Worm (Caenorhabditis elegans): ENCODE results near the gene C09F5.3.

Gene C09F5.3

ce11 chrIII:626091-626490 lies 39.0 kb downstream of the C09F5.3 start:
- no peak for TF ChIP-seq klf-2 (GFP tag; conservative IDR thresholded peaks at IDR 0.05)
- TF ChIP-seq ztf-23 (GFP tag; IDR thresholded peaks at IDR 0.05) = no peak

ce11 chrIII:623754-624153 lies 41.3 kb downstream of the C09F5.3 start:
- no peak for TF ChIP-seq tab-1 (GFP tag; IDR thresholded peaks at IDR 0.05)
- TF ChIP-seq ztf-29 (GFP tag; IDR thresholded peaks at IDR 0.05) = no peak
- no peak for TF ChIP-seq klf-2 (GFP tag; conservative IDR thresholded peaks at IDR 0.05)
- TF ChIP-seq cog-1 (tag; optimal IDR thresholded peaks at IDR 0.05) = peak; percentile 91
- TF ChIP-seq ztf-23 (GFP tag; IDR thresholded peaks at IDR 0.05) = peak; percentile 45; the same call in 1 of the 2 replicates
- TF ChIP-seq T22C8.4 (GFP tag; IDR thresholded peaks at IDR 0.05) = no peak
- no peak for TF ChIP-seq ref-1 (GFP tag; conservative IDR thresholded peaks at IDR 0.05)
- TF ChIP-seq med-1 (GFP tag; optimal IDR thresholded peaks at IDR 0.05; ENCODE audit: insufficient read depth) = no peak
- peak; percentile 65; the same call in 1 of the 2 replicates for TF ChIP-seq flt-1 (GFP tag; IDR thresholded peaks at IDR 0.05)

- TF ChIP-seq flt-1 (GFP tag; IDR thresholded peaks at IDR 0.05) (no peak), ref-1 (GFP tag; conservative IDR thresholded peaks at IDR 0.05) (no peak), ztf-29 (GFP tag; IDR thresholded peaks at IDR 0.05) (no peak), cog-1 (tag; optimal IDR thresholded peaks at IDR 0.05) (no peak), med-1 (GFP tag; optimal IDR thresholded peaks at IDR 0.05; ENCODE audit: insufficient read depth) (no peak), klf-2 (GFP tag; conservative IDR thresholded peaks at IDR 0.05) (no peak), T22C8.4 (GFP tag; IDR thresholded peaks at IDR 0.05) (no peak), ztf-23 (GFP tag; IDR thresholded peaks at IDR 0.05) (no peak)
Observed at ce11 chrIII:620204-620718, 44.8 kb downstream of the C09F5.3 start, which contains the start of gene T19C3.4. Gene T19C3.4, minus strand, starts transcription at chrIII:620254.

ce11 chrIII:617467-617866 lies 47.6 kb downstream of the C09F5.3 start, which contains the start of gene T19C3.2:
Gene T19C3.2, minus strand, starts transcription at chrIII:617567.
- TF ChIP-seq flt-1 (GFP tag; IDR thresholded peaks at IDR 0.05) = no peak
- no peak for TF ChIP-seq med-1 (GFP tag; optimal IDR thresholded peaks at IDR 0.05; ENCODE audit: insufficient read depth)
- no peak for TF ChIP-seq ref-1 (GFP tag; conservative IDR thresholded peaks at IDR 0.05)
- no peak for TF ChIP-seq T22C8.4 (GFP tag; IDR thresholded peaks at IDR 0.05)
- TF ChIP-seq ztf-29 (GFP tag; IDR thresholded peaks at IDR 0.05) = no peak
- TF ChIP-seq cog-1 (tag; optimal IDR thresholded peaks at IDR 0.05) = no peak
- no peak for TF ChIP-seq ztf-23 (GFP tag; IDR thresholded peaks at IDR 0.05)
- no peak for TF ChIP-seq klf-2 (GFP tag; conservative IDR thresholded peaks at IDR 0.05)
- no peak for TF ChIP-seq tab-1 (GFP tag; IDR thresholded peaks at IDR 0.05)

- no peak for TF ChIP-seq ztf-23 (GFP tag; IDR thresholded peaks at IDR 0.05)
- TF ChIP-seq klf-2 (GFP tag; conservative IDR thresholded peaks at IDR 0.05) = no peak
- TF ChIP-seq T22C8.4 (GFP tag; IDR thresholded peaks at IDR 0.05) = no peak
- TF ChIP-seq ref-1 (GFP tag; conservative IDR thresholded peaks at IDR 0.05) = no peak
- TF ChIP-seq cog-1 (tag; optimal IDR thresholded peaks at IDR 0.05) = no peak
- no peak for TF ChIP-seq med-1 (GFP tag; optimal IDR thresholded peaks at IDR 0.05; ENCODE audit: insufficient read depth)
- TF ChIP-seq ztf-29 (GFP tag; IDR thresholded peaks at IDR 0.05) = no peak
- TF ChIP-seq flt-1 (GFP tag; IDR thresholded peaks at IDR 0.05) = no peak
- TF ChIP-seq tab-1 (GFP tag; IDR thresholded peaks at IDR 0.05) = no peak
Observed at ce11 chrIII:614447-614846, 50.6 kb downstream of the C09F5.3 start, which contains the start of gene T19C3.3. Gene T19C3.3, minus strand, starts transcription at chrIII:614547.

ce11 chrIII:612759-613158 lies 52.3 kb downstream of the C09F5.3 start:
- no peak for TF ChIP-seq cog-1 (tag; optimal IDR thresholded peaks at IDR 0.05)
